Worm (Caenorhabditis elegans) whole organism, mixed stage, embryonic: Measurements from ENCODE around the gene pcp-3.

Source experiments
- blmp-1 ChIP-seq: fragments of 150-350 bp; optimal IDR thresholded peaks from 2 replicates; lab custom pipeline; 2014; ENCODE audit warnings: missing biosample characterization, missing genetic modification characterization
- elt-1 ChIP-seq: sonication (generic microtip); optimal IDR thresholded peaks from 2 replicates; lab custom pipeline; 2017; ENCODE audit warnings: missing genetic modification characterization, mild to moderate bottlenecking, missing compliant biosample characterization, antibody characterized with exemption, moderate library complexity, borderline replicate concordance; ENCODE audit not compliant: insufficient read depth
- mls-2 ChIP-seq: sonication (generic microtip); optimal IDR thresholded peaks from 2 replicates; lab custom pipeline; 2016; ENCODE audit warnings: mild to moderate bottlenecking, missing genetic modification characterization, moderate library complexity, missing compliant biosample characterization
- nhr-76 ChIP-seq: sonication (generic microtip); optimal IDR thresholded peaks from 2 replicates; lab custom pipeline; 2017; ENCODE audit warnings: missing biosample characterization, missing genetic modification characterization
- pha-4 ChIP-seq: fragments of 150-350 bp; optimal IDR thresholded peaks from 2 replicates; lab custom pipeline; 2018; ENCODE audit warnings: missing biosample characterization, missing genetic modification reagents, missing genetic modification characterization
- unc-62 ChIP-seq: fragments of 150-350 bp; optimal IDR thresholded peaks from 2 replicates; lab custom pipeline; 2014; ENCODE audit warnings: missing biosample characterization, missing genetic modification reagents, missing genetic modification characterization

DNA sequence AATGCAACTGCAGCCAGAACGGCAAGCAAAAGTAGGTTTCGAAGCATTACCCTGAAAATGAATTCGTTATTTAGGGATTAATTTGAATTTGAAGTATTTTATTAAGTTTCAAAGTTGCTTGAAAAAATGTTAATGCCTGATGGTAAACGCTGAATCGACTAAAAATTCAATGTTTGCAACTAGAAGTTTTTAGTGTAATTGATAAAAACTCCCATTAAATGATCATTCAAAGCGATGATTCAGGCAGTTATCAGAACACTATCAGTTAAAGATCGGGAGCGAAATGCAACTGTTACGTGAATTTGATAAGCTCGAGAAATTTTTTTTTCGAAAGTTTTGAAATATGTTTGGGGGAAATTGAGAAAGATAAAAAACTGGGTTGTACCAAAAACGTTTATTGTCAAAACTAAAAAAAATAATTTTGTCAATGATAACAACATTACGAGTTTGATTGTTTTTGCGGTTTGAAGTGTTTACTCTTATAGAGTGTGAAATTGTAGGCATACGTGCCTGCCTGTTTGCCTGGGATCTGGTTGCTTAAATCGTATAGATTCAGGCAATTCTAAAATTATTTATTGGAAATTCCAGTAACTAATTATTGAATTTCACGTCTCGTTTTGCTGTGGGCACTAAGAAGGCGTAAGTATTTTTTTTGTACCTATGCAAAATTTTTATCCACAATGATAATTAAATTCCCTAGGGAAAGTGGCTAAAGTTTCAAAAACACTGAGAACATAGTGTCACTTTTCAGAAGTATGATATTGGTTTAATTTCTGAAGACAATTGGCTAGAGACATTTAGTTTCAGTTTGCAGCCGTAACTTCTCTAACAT is at the start of gene pcp-3:
- TF ChIP-seq unc-62 (GFP tag; lab: Kevin White, UChicago) = no peak
- TF ChIP-seq blmp-1 (tag; lab: Kevin White, UChicago) = no peak
- TF ChIP-seq nhr-76 (tag; lab: Kevin White, UChicago) = no peak
- TF ChIP-seq pha-4 = no peak
- TF ChIP-seq elt-1 = no peak
- no peak for TF ChIP-seq mls-2
